Worm (Caenorhabditis elegans) whole organism, young adult: Measurements from ENCODE around the gene srd-44.

ENCODE experiments used
- B0336.3 ChIP-seq: fragments of 200-800 bp; sonication (Bioruptor generic); IDR thresholded peaks from 2 replicates; pipeline ENCODE4 v1.3.6; 2022; ENCODE audit warnings: missing genetic modification characterization, missing compliant biosample characterization
- D2030.7 ChIP-seq: fragments of 200-800 bp; sonication (Bioruptor generic); IDR thresholded peaks from 2 replicates; pipeline ENCODE4 v1.3.6; 2022; ENCODE audit warnings: missing genetic modification reagents, missing genetic modification characterization, missing compliant biosample characterization
- F22D6.2 ChIP-seq: sonication (generic microtip); optimal IDR thresholded peaks from 2 replicates; lab custom pipeline; 2016; ENCODE audit warnings: mild to moderate bottlenecking, missing genetic modification characterization, missing compliant biosample characterization
- F33H1.4 ChIP-seq: fragments of 200-800 bp; sonication (Bioruptor generic); IDR thresholded peaks from 2 replicates; pipeline ENCODE4 v1.3.6; 2022; ENCODE audit warnings: missing genetic modification reagents, missing genetic modification characterization, missing compliant biosample characterization
- F37B4.10 ChIP-seq: fragments of 200-800 bp; sonication (Bioruptor generic); IDR thresholded peaks from 2 replicates; pipeline ENCODE4 v1.3.6; 2022; ENCODE audit warnings: missing genetic modification characterization, missing compliant biosample characterization
- F39B2.1 ChIP-seq: fragments of 200-800 bp; sonication (Bioruptor generic); IDR thresholded peaks from 2 replicates; pipeline ENCODE4 v1.3.6; 2022; ENCODE audit warnings: missing genetic modification reagents, missing genetic modification characterization, missing compliant biosample characterization
- F49E8.2 ChIP-seq: sonication (generic microtip); optimal IDR thresholded peaks from 3 replicates; lab custom pipeline; 2017; ENCODE audit warnings: missing genetic modification characterization, mild to moderate bottlenecking, missing compliant biosample characterization, antibody characterized with exemption, moderate library complexity; ENCODE audit not compliant: insufficient read depth
- F57A8.1 ChIP-seq: fragments of 200-800 bp; sonication (Bioruptor generic); optimal IDR thresholded peaks from 2 replicates; lab custom pipeline; 2018; ENCODE audit warnings: mild to moderate bottlenecking, missing genetic modification characterization, moderate library complexity, missing compliant biosample characterization
- F57C9.4 ChIP-seq: sonication (generic microtip); optimal IDR thresholded peaks from 2 replicates; lab custom pipeline; 2017; ENCODE audit warnings: mild to moderate bottlenecking, missing genetic modification characterization, missing compliant biosample characterization
- K11D2.4 ChIP-seq: fragments of 200-800 bp; sonication (Bioruptor generic); IDR thresholded peaks from 2 replicates; pipeline ENCODE4 v1.3.6; 2022; ENCODE audit warnings: missing genetic modification reagents, missing genetic modification characterization, missing compliant biosample characterization
- T26A5.8 ChIP-seq: sonication (generic microtip); optimal IDR thresholded peaks from 2 replicates; lab custom pipeline; 2016; ENCODE audit warnings: missing genetic modification characterization, missing compliant biosample characterization
- Y53G8AR.9 ChIP-seq: fragments of 200-800 bp; sonication (Bioruptor generic); conservative IDR thresholded peaks from 2 replicates; pipeline ENCODE4 v1.3.6; 2022; ENCODE audit warnings: missing genetic modification reagents, missing genetic modification characterization, missing compliant biosample characterization
- Y79H2A.3 ChIP-seq: fragments of 200-800 bp; sonication (Bioruptor generic); conservative IDR thresholded peaks from 2 replicates; pipeline ENCODE4 v1.3.6; 2022; ENCODE audit warnings: missing genetic modification reagents, missing genetic modification characterization, missing compliant biosample characterization
- ZK185.1 ChIP-seq: sonication (generic microtip); optimal IDR thresholded peaks from 2 replicates; lab custom pipeline; 2016; ENCODE audit warnings: mild to moderate bottlenecking, missing genetic modification characterization, missing compliant biosample characterization; ENCODE audit not compliant: poor library complexity, severe bottlenecking
- ama-1 ChIP-seq, 3 experiments: fragments of 150-350 bp in 1 of 3; sonication (generic microtip) in 2 of 3; optimal IDR thresholded peaks; 2 replicates each; lab custom pipeline; 2014 to 2018; ENCODE audit warnings: missing biosample characterization in 2 of 3, missing genetic modification characterization in 2 of 3, missing genetic modification reagents in 2 of 3
- cebp-1 ChIP-seq, 2 experiments: fragments of 200-800 bp in 1 of 2; sonication (Bioruptor generic) in 1 of 2; sonication (generic microtip) in 1 of 2; IDR thresholded peaks in 1 of 2; optimal IDR thresholded peaks in 1 of 2; 2 replicates each; pipeline versions ENCODE4 v1.3.6 to Lab custom; 2017 to 2022; ENCODE audit warnings: missing compliant biosample characterization in 2 of 2, missing genetic modification characterization in 2 of 2, mild to moderate bottlenecking in 1 of 2, missing genetic modification reagents in 1 of 2, moderate library complexity in 1 of 2
- ceh-79 ChIP-seq: sonication (generic microtip); optimal IDR thresholded peaks from 2 replicates; lab custom pipeline; 2017; ENCODE audit warnings: mild to moderate bottlenecking, missing genetic modification characterization, missing compliant biosample characterization
- ets-4 ChIP-seq: fragments of 200-800 bp; sonication (Bioruptor generic); optimal IDR thresholded peaks from 2 replicates; lab custom pipeline; 2018; ENCODE audit warnings: mild to moderate bottlenecking, missing genetic modification characterization, missing compliant biosample characterization
- gei-17 ChIP-seq: fragments of 200-800 bp; sonication (Bioruptor generic); optimal IDR thresholded peaks from 2 replicates; lab custom pipeline; 2018; ENCODE audit warnings: mild to moderate bottlenecking, missing genetic modification characterization, missing compliant biosample characterization
- hmg-1.2 ChIP-seq: fragments of 200-800 bp; sonication (Bioruptor generic); IDR thresholded peaks from 2 replicates; pipeline ENCODE4 v1.3.6; 2022; ENCODE audit warnings: missing genetic modification reagents, missing genetic modification characterization, missing compliant biosample characterization
- hmg-20 ChIP-seq: fragments of 200-800 bp; sonication (Bioruptor generic); IDR thresholded peaks from 2 replicates; pipeline ENCODE4 v1.3.6; 2022; ENCODE audit warnings: missing genetic modification reagents, missing genetic modification characterization, missing compliant biosample characterization
- madf-10 ChIP-seq: sonication (generic microtip); optimal IDR thresholded peaks from 2 replicates; lab custom pipeline; 2016; ENCODE audit warnings: mild to moderate bottlenecking, missing genetic modification characterization, missing compliant biosample characterization
- madf-6 ChIP-seq: fragments of 200-800 bp; sonication (Bioruptor generic); IDR thresholded peaks from 2 replicates; pipeline ENCODE4 v1.3.6; 2022; ENCODE audit warnings: missing genetic modification reagents, missing genetic modification characterization, missing compliant biosample characterization
- mcd-1 ChIP-seq: fragments of 200-800 bp; sonication (Bioruptor generic); IDR thresholded peaks from 2 replicates; pipeline ENCODE4 v1.3.6; 2022; ENCODE audit warnings: missing genetic modification reagents, missing genetic modification characterization, missing compliant biosample characterization
- mes-4 ChIP-seq: sonication (generic microtip); optimal IDR thresholded peaks from 2 replicates; lab custom pipeline; 2016; ENCODE audit warnings: missing genotype, missing genetic modification characterization, missing compliant biosample characterization
- mxl-1 ChIP-seq: sonication (generic microtip); optimal IDR thresholded peaks from 2 replicates; lab custom pipeline; 2016; ENCODE audit warnings: missing genetic modification characterization, missing compliant biosample characterization
- nfya-1 ChIP-seq: sonication (generic microtip); optimal IDR thresholded peaks from 2 replicates; lab custom pipeline; 2017; ENCODE audit warnings: antibody characterized with exemption, missing compliant biosample characterization, missing genetic modification characterization, borderline replicate concordance; ENCODE audit not compliant: insufficient read depth
- rcor-1 ChIP-seq: fragments of 200-800 bp; sonication (Bioruptor generic); IDR thresholded peaks from 2 replicates; pipeline ENCODE4 v1.3.6; 2022; ENCODE audit warnings: missing genetic modification reagents, missing genetic modification characterization, missing compliant biosample characterization
- repo-1 ChIP-seq: sonication (generic microtip); optimal IDR thresholded peaks from 2 replicates; lab custom pipeline; 2017; ENCODE audit warnings: mild to moderate bottlenecking, missing genetic modification characterization, missing compliant biosample characterization
- sdz-38 ChIP-seq: sonication (generic microtip); optimal IDR thresholded peaks from 2 replicates; lab custom pipeline; 2016; ENCODE audit warnings: missing genotype, missing genetic modification characterization, missing compliant biosample characterization
- snpc-1.3 ChIP-seq: sonication (generic microtip); optimal IDR thresholded peaks from 2 replicates; lab custom pipeline; 2017; ENCODE audit warnings: missing genetic modification characterization, mild to moderate bottlenecking, missing compliant biosample characterization, antibody characterized with exemption, moderate library complexity, missing genotype, missing genetic modification reagents; ENCODE audit not compliant: insufficient read depth
- snpc-4 ChIP-seq, 5 experiments: fragments of 150-350 bp in 1 of 5; sonication (generic microtip) in 4 of 5; optimal IDR thresholded peaks; 2 replicates each; lab custom pipeline; 2014 to 2018; ENCODE audit warnings: missing genetic modification characterization in 5 of 5, missing biosample characterization in 3 of 5, antibody characterized with exemption in 2 of 5, mild to moderate bottlenecking in 2 of 5, missing compliant biosample characterization in 2 of 5, missing genotype in 2 of 5, moderate library complexity in 2 of 5, missing genetic modification reagents in 1 of 5
- sptf-2 ChIP-seq: fragments of 200-800 bp; sonication (Bioruptor generic); optimal IDR thresholded peaks from 2 replicates; lab custom pipeline; 2018; ENCODE audit warnings: mild to moderate bottlenecking, missing genetic modification characterization, missing compliant biosample characterization
- tlf-1 ChIP-seq: fragments of 200-800 bp; sonication (Bioruptor generic); optimal IDR thresholded peaks from 2 replicates; lab custom pipeline; 2018; ENCODE audit warnings: mild to moderate bottlenecking, missing genetic modification characterization, missing compliant biosample characterization
- unc-130 ChIP-seq: sonication (generic microtip); optimal IDR thresholded peaks from 2 replicates; lab custom pipeline; 2016; ENCODE audit warnings: missing genetic modification reagents, missing genetic modification characterization, missing compliant biosample characterization
- xnd-1 ChIP-seq: sonication (generic microtip); optimal IDR thresholded peaks from 2 replicates; lab custom pipeline; 2016; ENCODE audit warnings: missing genotype, missing genetic modification reagents, missing genetic modification characterization, missing compliant biosample characterization
- ztf-25 ChIP-seq: fragments of 200-800 bp; sonication (Bioruptor generic); IDR thresholded peaks from 2 replicates; pipeline ENCODE4 v1.3.6; 2022; ENCODE audit warnings: missing genetic modification reagents, missing genetic modification characterization, missing compliant biosample characterization
- ztf-26 ChIP-seq: sonication (generic microtip); optimal IDR thresholded peaks from 2 replicates; lab custom pipeline; 2017; ENCODE audit warnings: missing genetic modification characterization, missing compliant biosample characterization

Gene srd-44

ce11 chrX:12367498-12367897 lies 29.3 kb downstream of the srd-44 start (continued):
- 0 out of 2 replicates have a peak, but pooled peaks have one; percentile 20 for TF ChIP-seq K11D2.4 (GFP tag; lab: Robert Waterston, UW)
- peak; percentile 55 for TF ChIP-seq madf-6 (GFP tag; lab: Robert Waterston, UW)
- TF ChIP-seq nfya-1 (tag; lab: Kevin White, UChicago) = no peak
- no peak for TF ChIP-seq Y79H2A.3 (GFP tag; lab: Robert Waterston, UW)
- TF ChIP-seq F37B4.10 (GFP tag; lab: Robert Waterston, UW) = no peak
- TF ChIP-seq hmg-20 (GFP tag; lab: Robert Waterston, UW) = 0 out of 2 replicates have a peak, but pooled peaks have one; percentile 42
- peak; percentile 77 for TF ChIP-seq rcor-1 (GFP tag; lab: Robert Waterston, UW)
- no peak for TF ChIP-seq F57C9.4 (tag; lab: Kevin White, UChicago)
- no peak for TF ChIP-seq sptf-2 (GFP tag; lab: Kevin White, UChicago)
- TF ChIP-seq gei-17 (GFP tag; lab: Kevin White, UChicago) = peak; percentile 59
- no peak for TF ChIP-seq ama-1 (optimal IDR thresholded peaks at IDR 0.05; lab: Kevin White, UChicago)
- peak in 1 of 2 experiments; percentile 48 for TF ChIP-seq ama-1 (GFP tag; optimal IDR thresholded peaks at IDR 0.05; lab: Kevin White, UChicago)
- 0 out of 2 replicates have a peak, but pooled peaks have one; percentile 45 for TF ChIP-seq cebp-1 (GFP tag; IDR thresholded peaks at IDR 0.05; lab: Robert Waterston, UW)
- TF ChIP-seq cebp-1 (tag; optimal IDR thresholded peaks at IDR 0.05; lab: Kevin White, UChicago) = no peak
- peak; percentile 14 for TF ChIP-seq snpc-4 (GFP tag; optimal IDR thresholded peaks at IDR 0.05; lab: Kevin White, UChicago)
- peak in 2 of 4 experiments; percentile 22 to 53 for TF ChIP-seq snpc-4 (tag; optimal IDR thresholded peaks at IDR 0.05; lab: Kevin White, UChicago)
- no peak for TF ChIP-seq F33H1.4
- TF ChIP-seq xnd-1 (tag; lab: Kevin White, UChicago) = no peak
- peak; percentile 8 for TF ChIP-seq ztf-26 (tag; lab: Kevin White, UChicago)
- TF ChIP-seq ceh-79 (tag; lab: Kevin White, UChicago) = no peak
- TF ChIP-seq B0336.3 = no peak; the same call in 1 of the 2 replicates
- TF ChIP-seq T26A5.8 = peak; percentile 6
- no peak for TF ChIP-seq Y53G8AR.9 (GFP tag; lab: Robert Waterston, UW)
- TF ChIP-seq hmg-1.2 = peak; percentile 80
- TF ChIP-seq F49E8.2 (tag; lab: Kevin White, UChicago) = no peak
- TF ChIP-seq tlf-1 = no peak
- no peak for TF ChIP-seq sdz-38 (tag; lab: Kevin White, UChicago)
- no peak for TF ChIP-seq F22D6.2
- peak; percentile 83 for TF ChIP-seq D2030.7
- TF ChIP-seq madf-10 (tag; lab: Kevin White, UChicago) = peak; percentile 67

ce11 chrX:12371321-12371720 lies 33.1 kb downstream of the srd-44 start, which contains the start of gene rif-1.2:
TSS of gene rif-1.2 (minus strand) at chrX:12371421.
- TF ChIP-seq ztf-25 (GFP tag; lab: Robert Waterston, UW) = no peak
- TF ChIP-seq mxl-1 = no peak
- no peak for TF ChIP-seq hmg-20 (GFP tag; lab: Robert Waterston, UW)
- TF ChIP-seq ZK185.1 (tag; lab: Kevin White, UChicago) = no peak
- no peak for TF ChIP-seq unc-130
- no peak for TF ChIP-seq F33H1.4
- no peak for TF ChIP-seq F39B2.1
- TF ChIP-seq mes-4 (tag; lab: Kevin White, UChicago) = no peak
- TF ChIP-seq repo-1 (tag; lab: Kevin White, UChicago) = no peak
- no peak for TF ChIP-seq ets-4 (GFP tag; lab: Kevin White, UChicago)
- TF ChIP-seq F57A8.1 (GFP tag; lab: Kevin White, UChicago) = no peak
- TF ChIP-seq snpc-1.3 (tag; lab: Kevin White, UChicago) = no peak
- TF ChIP-seq mcd-1 (GFP tag; lab: Robert Waterston, UW) = no peak
